Fruit fly (Drosophila melanogaster): Measurements from ENCODE around the gene CG4238.

The CG4238 gene

DNA sequence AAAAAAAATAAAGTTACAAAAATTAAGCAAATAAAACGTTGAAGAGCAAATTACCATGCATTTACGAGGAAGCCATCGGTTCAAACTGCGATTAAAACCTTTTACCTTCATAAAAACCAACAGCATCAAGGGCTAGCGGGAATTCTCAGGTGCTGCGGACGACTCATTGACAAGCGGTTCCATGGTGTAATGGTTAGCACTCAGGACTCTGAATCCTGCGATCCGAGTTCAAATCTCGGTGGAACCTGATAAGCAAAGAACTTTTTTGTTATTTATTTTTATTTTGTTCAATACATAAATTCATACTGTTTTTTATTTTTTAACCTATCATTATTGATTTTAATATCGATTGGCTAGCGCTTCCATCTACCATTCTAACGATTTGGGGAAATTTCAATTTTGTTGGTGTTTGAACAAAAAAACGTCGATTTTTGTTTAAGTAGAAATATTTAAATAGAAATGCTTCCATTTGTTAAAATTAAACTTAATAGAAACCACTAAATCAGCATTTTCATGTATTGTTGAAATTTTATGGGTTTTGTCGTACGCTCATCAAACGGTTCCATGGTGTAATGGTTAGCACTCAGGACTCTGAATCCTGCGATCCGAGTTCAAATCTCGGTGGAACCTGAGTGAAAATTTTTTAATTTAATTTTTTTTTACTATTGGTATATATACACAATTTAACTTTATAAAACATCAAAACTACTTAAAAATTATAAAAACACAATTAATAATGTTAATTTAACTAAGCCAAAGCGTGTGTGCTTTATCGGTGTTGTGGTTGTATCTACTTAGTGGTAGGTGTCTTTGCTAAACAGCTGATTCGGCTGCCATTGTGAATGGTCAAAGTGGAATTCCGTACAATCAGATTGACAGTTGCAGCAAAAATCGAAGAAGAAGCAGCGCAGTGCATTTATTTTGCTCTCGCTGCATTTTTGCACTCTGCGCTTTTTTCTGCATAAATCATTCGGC is at the start of gene CG4238 (continued):
- TF ChIP-seq CG4617 (GFP tag; optimal IDR thresholded peaks at IDR 0.05; ENCODE audit: borderline replicate concordance) (no peak), CG12236 (GFP tag; optimal IDR thresholded peaks at IDR 0.05) (no peak), CG17328 (GFP tag; IDR thresholded peaks at IDR 0.05) (no peak), Dbx (GFP tag; IDR thresholded peaks at IDR 0.05) (no peak), zfh2 (GFP tag; optimal IDR thresholded peaks at IDR 0.05) (no peak), Hand (GFP tag; optimal IDR thresholded peaks at IDR 0.05) (no peak), aop (GFP tag; IDR thresholded peaks at IDR 0.05) (no peak), CG14050 (GFP tag; IDR thresholded peaks at IDR 0.05) (no peak), ssp (GFP tag; IDR thresholded peaks at IDR 0.05) (no peak), Oli (tag; optimal IDR thresholded peaks at IDR 0.05) (no peak), ttk (GFP tag; IDR thresholded peaks at IDR 0.05) (no peak), CG4360 (GFP tag; IDR thresholded peaks at IDR 0.05) (0 out of 2 replicates have a peak, but pooled peaks have one; percentile 12), CG12155 (GFP tag; optimal IDR thresholded peaks at IDR 0.05) (peak; percentile 18), CG4424 (GFP tag; optimal IDR thresholded peaks at IDR 0.05) (no peak), CG3838 (GFP tag; optimal IDR thresholded peaks at IDR 0.05) (no peak), slou (GFP tag; optimal IDR thresholded peaks at IDR 0.05) (no peak), CG9727 (GFP tag; optimal IDR thresholded peaks at IDR 0.05) (no peak), Optix (GFP tag; IDR thresholded peaks at IDR 0.05) (no peak), al (GFP tag; IDR thresholded peaks at IDR 0.05) (no peak), CG12769 (tag; optimal IDR thresholded peaks at IDR 0.05) (no peak), CG13775 (GFP tag; optimal IDR thresholded peaks at IDR 0.05) (no peak), sim (GFP tag; IDR thresholded peaks at IDR 0.05) (no peak), NK7.1 (GFP tag; optimal IDR thresholded peaks at IDR 0.05) (no peak), fd96Cb (tag; optimal IDR thresholded peaks at IDR 0.05) (no peak), CG5180 (GFP tag; optimal IDR thresholded peaks at IDR 0.05) (no peak), Xrp1 (GFP tag; IDR thresholded peaks at IDR 0.05) (no peak), slbo (GFP tag; IDR thresholded peaks at IDR 0.05) (no peak), Fer1 (GFP tag; optimal IDR thresholded peaks at IDR 0.05) (no peak), pum (GFP tag; optimal IDR thresholded peaks at IDR 0.05) (no peak), chn (GFP tag; optimal IDR thresholded peaks at IDR 0.05) (no peak), danr (GFP tag; IDR thresholded peaks at IDR 0.05) (no peak), az2 (GFP tag; optimal IDR thresholded peaks at IDR 0.05) (no peak), jing (GFP tag; optimal IDR thresholded peaks at IDR 0.05) (no peak), Asciz (GFP tag; optimal IDR thresholded peaks at IDR 0.05) (no peak), CG16779 (GFP tag; IDR thresholded peaks at IDR 0.05) (no peak), insv (GFP tag; optimal IDR thresholded peaks at IDR 0.05) (peak in 1 of 2 experiments; percentile 87), CG10654 (GFP tag; optimal IDR thresholded peaks at IDR 0.05) (no peak), CG8089 (GFP tag; optimal IDR thresholded peaks at IDR 0.05) (no peak), gfzf (GFP tag; optimal IDR thresholded peaks at IDR 0.05) (peak; percentile 16), Hmx (GFP tag; optimal IDR thresholded peaks at IDR 0.05) (no peak), hkb (optimal IDR thresholded peaks at IDR 0.05) (no peak), hkb (GFP tag; IDR thresholded peaks at IDR 0.05) (no peak), tap (tag; optimal IDR thresholded peaks at IDR 0.05) (no peak), CG14014 (GFP tag; IDR thresholded peaks at IDR 0.05) (no peak), ken (GFP tag; IDR thresholded peaks at IDR 0.05) (no peak), nmo (GFP tag; optimal IDR thresholded peaks at IDR 0.05) (peak; percentile 22), Ptx1 (GFP tag; IDR thresholded peaks at IDR 0.05) (no peak), CG11456 (GFP tag; IDR thresholded peaks at IDR 0.05) (no peak), seq (GFP tag; IDR thresholded peaks at IDR 0.05) (no peak), CG2120 (GFP tag; optimal IDR thresholded peaks at IDR 0.05) (no peak), luna (GFP tag; optimal IDR thresholded peaks at IDR 0.05) (no peak)
